Fruit fly (Drosophila melanogaster) whole organism, adult: ENCODE measurements around the gene CG15743.

Experiments used
- CG11617 ChIP-seq: fragments of 200-800 bp; sonication (Bioruptor generic); optimal IDR thresholded peaks from 2 replicates; lab custom pipeline; 2017; ENCODE audit warnings: mild to moderate bottlenecking, missing biosample characterization, missing genetic modification reagents, missing genetic modification characterization
- CG12768 ChIP-seq: fragments of 200-800 bp; sonication (Bioruptor generic); optimal IDR thresholded peaks from 2 replicates; lab custom pipeline; 2017; ENCODE audit warnings: missing biosample characterization, missing genetic modification characterization, mild to moderate bottlenecking, moderate library complexity, missing genetic modification reagents
- CG14711 ChIP-seq: fragments of 200-800 bp; sonication (Bioruptor generic); optimal IDR thresholded peaks from 2 replicates; lab custom pipeline; 2018; ENCODE audit warnings: missing biosample characterization, mild to moderate bottlenecking, missing genetic modification characterization, moderate library complexity
- CG1620 ChIP-seq: fragments of 200-800 bp; sonication (Bioruptor generic); optimal IDR thresholded peaks from 2 replicates; lab custom pipeline; 2016; ENCODE audit warnings: missing biosample characterization, missing genetic modification characterization
- CG5204 ChIP-seq: fragments of 200-800 bp; sonication (Bioruptor generic); optimal IDR thresholded peaks from 2 replicates; lab custom pipeline; 2016; ENCODE audit warnings: missing biosample characterization, missing genetic modification characterization
- Mnt ChIP-seq: fragments of 200-800 bp; sonication (Bioruptor generic); optimal IDR thresholded peaks from 2 replicates; lab custom pipeline; 2016; ENCODE audit warnings: missing biosample characterization, mild to moderate bottlenecking, missing genetic modification characterization
- cic ChIP-seq: fragments of 200-800 bp; sonication (Bioruptor generic); optimal IDR thresholded peaks from 2 replicates; lab custom pipeline; 2017; ENCODE audit warnings: missing biosample characterization, mild to moderate bottlenecking, missing genetic modification characterization, moderate library complexity
- cnc ChIP-seq, 2 experiments: fragments of >200 bp; optimal IDR thresholded peaks; 2 replicates each; lab custom pipeline; 2017
- kay ChIP-seq: fragments of 200-800 bp; sonication (Bioruptor generic); peaks from one replicate; lab custom pipeline; 2016; ENCODE audit warnings: missing biosample characterization, missing genetic modification characterization, borderline replicate concordance
- ovo ChIP-seq: fragments of 200-800 bp; sonication (Bioruptor generic); optimal IDR thresholded peaks from 2 replicates; lab custom pipeline; 2016; ENCODE audit warnings: missing biosample characterization, missing genetic modification characterization
- pad ChIP-seq: fragments of 200-800 bp; sonication (Bioruptor generic); optimal IDR thresholded peaks from 3 replicates; lab custom pipeline; 2017; ENCODE audit warnings: missing biosample characterization, missing genetic modification characterization, mild to moderate bottlenecking, moderate library complexity, missing genetic modification reagents
- tj ChIP-seq: fragments of 200-800 bp; sonication (Bioruptor generic); optimal IDR thresholded peaks from 3 replicates; lab custom pipeline; 2017; ENCODE audit warnings: missing biosample characterization, mild to moderate bottlenecking, missing genetic modification characterization, moderate library complexity

DNA sequence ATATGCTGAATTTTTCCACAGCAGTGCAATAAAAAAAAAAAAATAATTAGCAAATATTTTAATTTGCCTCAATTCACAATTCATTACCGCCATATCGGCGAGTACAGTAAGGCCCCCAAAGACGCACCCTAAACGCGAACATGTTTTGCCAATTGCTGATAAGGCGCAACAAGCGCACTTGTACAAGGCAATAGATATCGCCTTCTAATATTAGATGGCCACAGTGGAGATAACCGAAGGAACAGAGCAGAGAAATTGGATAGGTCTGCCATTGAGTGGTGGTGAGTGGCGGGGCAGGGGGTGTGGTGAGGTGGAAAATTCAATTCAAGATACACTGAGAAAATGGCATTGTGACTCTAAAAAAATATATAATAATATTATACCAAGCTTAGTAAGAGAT, 27.6 kb downstream of the CG15743 start:
- no peak for TF ChIP-seq CG11617 (GFP tag; lab: Kevin White, UChicago)
- TF ChIP-seq CG5204 (GFP tag; lab: Kevin White, UChicago) = no peak
- no peak for TF ChIP-seq CG1620 (GFP tag; lab: Kevin White, UChicago)
- TF ChIP-seq ovo (GFP tag; lab: Kevin White, UChicago) = no peak
- no peak for TF ChIP-seq cic (GFP tag; lab: Kevin White, UChicago)
- no peak for TF ChIP-seq kay
- no peak for TF ChIP-seq pad (GFP tag; lab: Kevin White, UChicago)
- TF ChIP-seq CG12768 (GFP tag; lab: Kevin White, UChicago) = no peak
- no peak for TF ChIP-seq CG14711 (tag; lab: Kevin White, UChicago)
- no peak for TF ChIP-seq Mnt (GFP tag; lab: Kevin White, UChicago)
- TF ChIP-seq cnc (optimal IDR thresholded peaks at IDR 0.05; lab: Kevin White, UChicago) = no peak
- TF ChIP-seq tj (GFP tag; lab: Kevin White, UChicago) = no peak
